Fruit fly (Drosophila melanogaster): ENCODE results near the gene grp.

Gene grp

dm6 chr2L:16683958-16684877 lies 4.4 kb downstream of the grp start, which contains the start of gene CG31807 (continued):
- no peak for TF ChIP-seq inv (GFP tag; IDR thresholded peaks at IDR 0.05; ENCODE audit: partially characterized antibody)
- peak; percentile 69 for TF ChIP-seq CG1529 (GFP tag; optimal IDR thresholded peaks at IDR 0.05)
- peak; percentile 89 for TF ChIP-seq CG13424 (tag; optimal IDR thresholded peaks at IDR 0.05)
- TF ChIP-seq sens-2 (GFP tag; IDR thresholded peaks at IDR 0.05) = 0 out of 2 replicates have a peak, but pooled peaks have one; percentile 14
- TF ChIP-seq salm (tag; optimal IDR thresholded peaks at IDR 0.05) = peak; percentile 80
- TF ChIP-seq D19A (tag; optimal IDR thresholded peaks at IDR 0.05) = peak; percentile 73
- no peak for TF ChIP-seq E2f1 (GFP tag; IDR thresholded peaks at IDR 0.05)
- TF ChIP-seq gfzf (GFP tag; optimal IDR thresholded peaks at IDR 0.05) = no peak
- TF ChIP-seq CG17802 (tag; optimal IDR thresholded peaks at IDR 0.05) = peak; percentile 24
- TF ChIP-seq Fer2 (tag; optimal IDR thresholded peaks at IDR 0.05) = peak; percentile 12
- TF ChIP-seq NK7.1 (GFP tag; optimal IDR thresholded peaks at IDR 0.05) = no peak
- peak; percentile 60; the same call in 1 of the 3 replicates for TF ChIP-seq dysf (GFP tag; IDR thresholded peaks at IDR 0.05)
- no peak for TF ChIP-seq Bgb (GFP tag; IDR thresholded peaks at IDR 0.05; ENCODE audit: partially characterized antibody)
- TF ChIP-seq CG6683 (GFP tag; optimal IDR thresholded peaks at IDR 0.05) = peak; percentile 31
- TF ChIP-seq tna (GFP tag; IDR thresholded peaks at IDR 0.05; ENCODE audit: partially characterized antibody) = no peak
- peak; percentile 33 for TF ChIP-seq CG4424 (GFP tag; optimal IDR thresholded peaks at IDR 0.05)
- TF ChIP-seq ara (GFP tag; IDR thresholded peaks at IDR 0.05) = 0 out of 2 replicates have a peak, but pooled peaks have one; percentile 9
- TF ChIP-seq CG32532 (GFP tag; IDR thresholded peaks at IDR 0.05) = peak; percentile 20; the same call in 1 of the 2 replicates
- peak; percentile 34 for TF ChIP-seq eyg (GFP tag; optimal IDR thresholded peaks at IDR 0.05)
- TF ChIP-seq CG2199 (GFP tag; IDR thresholded peaks at IDR 0.05) = 0 out of 3 replicates have a peak, but pooled peaks have one; percentile 31
- TF ChIP-seq stwl (tag; optimal IDR thresholded peaks at IDR 0.05) = no peak
- TF ChIP-seq Mes4 (GFP tag; optimal IDR thresholded peaks at IDR 0.05) = peak; percentile 75
- TF ChIP-seq Elba2 (GFP tag; optimal IDR thresholded peaks at IDR 0.05) = no peak
- TF ChIP-seq hbn (GFP tag; IDR thresholded peaks at IDR 0.05; ENCODE audit: partially characterized antibody) = no peak
- TF ChIP-seq CG8281 (tag; optimal IDR thresholded peaks at IDR 0.05) = no peak
- peak; percentile 62 for TF ChIP-seq BtbVII (GFP tag; optimal IDR thresholded peaks at IDR 0.05)
- peak; percentile 75 for TF ChIP-seq CG17568 (GFP tag; optimal IDR thresholded peaks at IDR 0.05)
- peak; percentile 55 for TF ChIP-seq CG9817 (tag; optimal IDR thresholded peaks at IDR 0.05)
- no peak for TF ChIP-seq CG34376 (GFP tag; optimal IDR thresholded peaks at IDR 0.05)
- TF ChIP-seq unc-4 (GFP tag; IDR thresholded peaks at IDR 0.05; ENCODE audit: partially characterized antibody) = no peak
- TF ChIP-seq vnd (GFP tag; IDR thresholded peaks at IDR 0.05; ENCODE audit: partially characterized antibody) = no peak
- TF ChIP-seq CG15269 (tag; optimal IDR thresholded peaks at IDR 0.05) = peak; percentile 77
- TF ChIP-seq Taf1 (GFP tag; IDR thresholded peaks at IDR 0.05) = no peak
- peak; percentile 56 for TF ChIP-seq CG8944 (GFP tag; optimal IDR thresholded peaks at IDR 0.05)
- TF ChIP-seq emc (GFP tag; optimal IDR thresholded peaks at IDR 0.05) = no peak
- TF ChIP-seq CG2678 (tag; optimal IDR thresholded peaks at IDR 0.05) = peak; percentile 84
- peak; percentile 71 for TF ChIP-seq Asciz (GFP tag; optimal IDR thresholded peaks at IDR 0.05)
- no peak for TF ChIP-seq yki (optimal IDR thresholded peaks at IDR 0.05)
- TF ChIP-seq zfh1 (GFP tag; IDR thresholded peaks at IDR 0.05) = peak; percentile 55; the same call in 1 of the 3 replicates
- TF ChIP-seq CG3995 (GFP tag; optimal IDR thresholded peaks at IDR 0.05) = peak; percentile 8
- peak; percentile 64 for TF ChIP-seq vvl (GFP tag; IDR thresholded peaks at IDR 0.05)
- TF ChIP-seq sens (GFP tag) = peak; percentile 97
- peak; percentile 21 for TF ChIP-seq CG14441 (GFP tag; IDR thresholded peaks at IDR 0.05)
- peak; percentile 69 for TF ChIP-seq CG17359 (tag; optimal IDR thresholded peaks at IDR 0.05)
- TF ChIP-seq Opbp (GFP tag; IDR thresholded peaks at IDR 0.05; ENCODE audit: partially characterized antibody) = no peak
- TF ChIP-seq CG4854 (GFP tag; optimal IDR thresholded peaks at IDR 0.05) = peak; percentile 25
- peak; percentile 75 for TF ChIP-seq CG18262 (tag; optimal IDR thresholded peaks at IDR 0.05)
- TF ChIP-seq fu2 (GFP tag; optimal IDR thresholded peaks at IDR 0.05) = peak; percentile 27
